Worm (Caenorhabditis elegans): ENCODE measurements around the gene ins-16.

ins-16 gene

DNA sequence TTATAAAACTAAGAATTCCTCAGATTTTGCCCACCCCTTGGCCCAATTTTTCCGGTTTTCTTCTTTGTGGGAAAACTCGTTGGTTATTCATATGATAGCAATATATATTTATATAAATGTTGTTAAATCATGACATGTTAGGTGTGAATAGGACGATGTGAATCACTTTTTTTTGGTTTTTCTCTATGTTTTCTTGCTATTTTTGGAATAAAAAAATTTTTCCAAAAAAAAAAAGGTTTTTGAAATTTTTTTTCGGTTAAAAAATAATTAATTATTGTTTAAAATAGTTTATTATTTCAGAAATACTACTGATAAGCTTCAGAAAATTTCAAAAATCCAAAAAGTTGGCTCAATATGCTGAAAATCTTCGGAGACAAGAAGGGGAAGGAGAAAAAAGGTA is 31.7 kb upstream of the ins-16 start, which contains the start of gene Y48G9A.9:
Y48G9A.9 (plus strand) TSS at position 301 of the 400 bp plus-strand sequence.
- TF ChIP-seq lin-14 (GFP tag; optimal IDR thresholded peaks at IDR 0.05): no peak
- TF ChIP-seq lsy-2 (tag; optimal IDR thresholded peaks at IDR 0.05): no peak
- TF ChIP-seq aha-1 (tag; optimal IDR thresholded peaks at IDR 0.05): no peak
- no peak for TF ChIP-seq hlh-17 (GFP tag; optimal IDR thresholded peaks at IDR 0.05; ENCODE audit: borderline replicate concordance)
- no peak for TF ChIP-seq nhr-47 (tag; optimal IDR thresholded peaks at IDR 0.05)
- no peak for TF ChIP-seq nhr-76 (tag; optimal IDR thresholded peaks at IDR 0.05)
- no peak for TF ChIP-seq blmp-1 (tag; optimal IDR thresholded peaks at IDR 0.05)
- no peak for TF ChIP-seq snu-23 (GFP tag; optimal IDR thresholded peaks at IDR 0.05)
- no peak for TF ChIP-seq skn-1 (tag; optimal IDR thresholded peaks at IDR 0.05)
- no peak for TF ChIP-seq ceh-63 (GFP tag; optimal IDR thresholded peaks at IDR 0.05)
- TF ChIP-seq unc-86 (tag; optimal IDR thresholded peaks at IDR 0.05): no peak
- TF ChIP-seq sup-37 (GFP tag; optimal IDR thresholded peaks at IDR 0.05): no peak
- no peak for TF ChIP-seq sox-4 (tag; optimal IDR thresholded peaks at IDR 0.05)
- TF ChIP-seq rnt-1 (tag; optimal IDR thresholded peaks at IDR 0.05): no peak
- TF ChIP-seq nhr-84 (tag; optimal IDR thresholded peaks at IDR 0.05): no peak
- TF ChIP-seq pag-3 (tag; optimal IDR thresholded peaks at IDR 0.05; ENCODE audit: borderline replicate concordance, insufficient read depth): no peak
- no peak for TF ChIP-seq pqm-1 (tag; optimal IDR thresholded peaks at IDR 0.05)
- no peak for TF ChIP-seq nhr-90 (tag; optimal IDR thresholded peaks at IDR 0.05; ENCODE audit: poor library complexity)
- no peak for TF ChIP-seq swsn-7 (tag; optimal IDR thresholded peaks at IDR 0.05)
- no peak for TF ChIP-seq fkh-10 (GFP tag; optimal IDR thresholded peaks at IDR 0.05)

DNA sequence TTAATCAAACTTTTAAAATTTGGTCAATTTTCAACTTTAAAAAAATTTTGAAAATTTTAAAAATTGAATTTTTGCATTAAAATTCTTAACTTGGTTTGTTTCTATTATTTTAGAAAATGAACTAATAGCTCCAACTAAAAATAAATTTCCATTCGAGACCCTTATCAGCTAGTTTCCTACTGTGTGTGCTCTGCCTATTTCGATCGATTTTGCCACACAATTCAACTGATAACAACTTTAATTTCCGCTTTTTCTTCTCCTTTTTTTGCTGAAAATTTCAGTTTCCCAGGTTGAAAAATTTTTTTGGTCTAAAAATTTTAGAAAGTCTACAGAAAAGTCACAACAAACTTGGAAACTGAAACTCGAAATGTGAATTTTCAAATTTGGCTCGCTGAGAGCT is 30.6 kb upstream of the ins-16 start:
- TF ChIP-seq lin-35 (GFP tag; optimal IDR thresholded peaks at IDR 0.05) (peak in 1 of 2 experiments; percentile 9), fkh-10 (GFP tag; optimal IDR thresholded peaks at IDR 0.05) (no peak)

DNA sequence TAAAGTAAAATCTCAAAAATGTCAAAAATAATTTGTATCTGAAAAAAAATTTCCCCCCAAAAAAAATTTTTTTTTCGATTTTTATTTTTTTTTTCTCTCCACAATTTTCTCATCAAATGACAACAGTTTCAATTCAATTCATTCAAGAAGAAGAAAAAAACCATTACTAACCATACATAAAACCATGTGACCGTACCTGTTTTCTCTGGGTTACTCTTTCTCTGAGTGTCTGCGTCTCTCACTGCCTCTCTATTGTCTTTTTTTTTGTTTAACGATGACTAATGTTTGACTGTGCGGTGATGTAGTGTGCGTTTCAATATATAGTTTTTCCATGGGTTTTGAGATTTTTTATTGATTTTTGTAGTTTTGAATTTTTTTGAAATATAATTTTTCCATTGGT is 29.9 kb upstream of the ins-16 start:
- TF ChIP-seq hpl-2 (GFP tag; optimal IDR thresholded peaks at IDR 0.05): peak; percentile 24
- no peak for TF ChIP-seq unc-62 (GFP tag; optimal IDR thresholded peaks at IDR 0.05)
- TF ChIP-seq vab-15 (tag; optimal IDR thresholded peaks at IDR 0.05): no peak
- TF ChIP-seq lin-39 (tag; optimal IDR thresholded peaks at IDR 0.05): no peak
- TF ChIP-seq C04F5.9 (tag; optimal IDR thresholded peaks at IDR 0.05): no peak
- TF ChIP-seq nhr-77 (tag; optimal IDR thresholded peaks at IDR 0.05): peak; percentile 9
- TF ChIP-seq rnt-1 (tag; optimal IDR thresholded peaks at IDR 0.05): no peak
- TF ChIP-seq elt-3 (tag; optimal IDR thresholded peaks at IDR 0.05): peak in 2 of 6 experiments; percentile 40 to 81
- no peak for TF ChIP-seq tlp-1 (tag; optimal IDR thresholded peaks at IDR 0.05)
- peak; percentile 77 for TF ChIP-seq C16A3.4 (tag; optimal IDR thresholded peaks at IDR 0.05)
- TF ChIP-seq pag-3 (tag; optimal IDR thresholded peaks at IDR 0.05; ENCODE audit: borderline replicate concordance, insufficient read depth): no peak
- TF ChIP-seq nhr-85 (tag): peak; percentile 97
- no peak for TF ChIP-seq fkh-8 (tag; optimal IDR thresholded peaks at IDR 0.05)
- TF ChIP-seq snu-23 (GFP tag; optimal IDR thresholded peaks at IDR 0.05): peak; percentile 89
- TF ChIP-seq fos-1 (tag; optimal IDR thresholded peaks at IDR 0.05): peak; percentile 74
- TF ChIP-seq F16B12.6 (tag; optimal IDR thresholded peaks at IDR 0.05): no peak
- no peak for TF ChIP-seq unc-86 (tag; optimal IDR thresholded peaks at IDR 0.05)
- TF ChIP-seq dpl-1 (GFP tag; optimal IDR thresholded peaks at IDR 0.05): peak; percentile 30 to 63 (median 49)
- no peak for TF ChIP-seq zip-4 (GFP tag; optimal IDR thresholded peaks at IDR 0.05)
- TF ChIP-seq nhr-84 (tag; optimal IDR thresholded peaks at IDR 0.05): no peak
- TF ChIP-seq ceh-90 (tag; optimal IDR thresholded peaks at IDR 0.05): no peak
- TF ChIP-seq ceh-82 (tag; optimal IDR thresholded peaks at IDR 0.05): peak in 1 of 3 experiments; percentile 24
- no peak for TF ChIP-seq unc-98 (GFP tag; IDR thresholded peaks at IDR 0.05)
- TF ChIP-seq nhr-28 (tag; optimal IDR thresholded peaks at IDR 0.05): no peak
- TF ChIP-seq zag-1 (tag; optimal IDR thresholded peaks at IDR 0.05): no peak
- TF ChIP-seq hlh-17 (GFP tag; optimal IDR thresholded peaks at IDR 0.05; ENCODE audit: borderline replicate concordance): no peak
- peak; percentile 63 for TF ChIP-seq skn-1 (tag; optimal IDR thresholded peaks at IDR 0.05)
- TF ChIP-seq mdl-1 (tag; optimal IDR thresholded peaks at IDR 0.05): peak in 1 of 2 experiments; percentile 74
- peak; percentile 2 for TF ChIP-seq ama-1 (optimal IDR thresholded peaks at IDR 0.05)
- TF ChIP-seq fkh-4 (tag; optimal IDR thresholded peaks at IDR 0.05; ENCODE audit: borderline replicate concordance): no peak
- no peak for TF ChIP-seq Y116A8C.19 (tag; optimal IDR thresholded peaks at IDR 0.05; ENCODE audit: borderline replicate concordance)
- no peak for TF ChIP-seq nhr-76 (tag; optimal IDR thresholded peaks at IDR 0.05)
- no peak for TF ChIP-seq aly-2 (tag; optimal IDR thresholded peaks at IDR 0.05)
- TF ChIP-seq ces-1 (GFP tag; optimal IDR thresholded peaks at IDR 0.05): no peak
- no peak for TF ChIP-seq alr-1 (tag; optimal IDR thresholded peaks at IDR 0.05; ENCODE audit: borderline replicate concordance)
- TF ChIP-seq nhr-20 (tag; optimal IDR thresholded peaks at IDR 0.05): peak; percentile 85

Measured in whole organism, L1 larva.